Fruit fly (Drosophila melanogaster) whole organism, embryonic: ENCODE results near the gene CG4949.
A peak's percentile ranks its signal among the peaks of the same experiment; 100 is the strongest.

ENCODE experiments used
- Adf1 ChIP-seq: fragments of 200-800 bp; sonication (Bioruptor generic); IDR thresholded peaks from 2 replicates; pipeline ENCODE4 v1.3.6; 2022; ENCODE audit warnings: missing biosample characterization, missing genetic modification characterization
- BEAF-32 ChIP-seq: fragments of 200-800 bp; sonication (Bioruptor generic); optimal IDR thresholded peaks from 3 replicates; lab custom pipeline; 2017; ENCODE audit warnings: missing biosample characterization, missing genetic modification characterization, mild to moderate bottlenecking, moderate library complexity, missing genetic modification reagents
- BtbVII ChIP-seq: fragments of 200-800 bp; sonication (Bioruptor generic); optimal IDR thresholded peaks from 3 replicates; lab custom pipeline; 2017; ENCODE audit warnings: missing biosample characterization, mild to moderate bottlenecking, missing genetic modification characterization
- C15 ChIP-seq: fragments of 200-800 bp; sonication (Bioruptor generic); IDR thresholded peaks from 3 replicates; pipeline ENCODE4 v1.3.6; 2022; ENCODE audit warnings: missing biosample characterization, missing genetic modification characterization
- CG10321 ChIP-seq: fragments of 200-800 bp; sonication (Bioruptor generic); IDR thresholded peaks from 2 replicates; pipeline ENCODE4 v1.3.6; 2022; ENCODE audit warnings: missing biosample characterization, missing genetic modification characterization
- CG11085 ChIP-seq: fragments of 200-800 bp; sonication (Bioruptor generic); IDR thresholded peaks from 2 replicates; pipeline ENCODE4 v1.3.6; 2022; ENCODE audit warnings: missing biosample characterization, missing genetic modification characterization
- CG11723 ChIP-seq: fragments of 200-800 bp; sonication (Bioruptor generic); optimal IDR thresholded peaks from 2 replicates; lab custom pipeline; 2017; ENCODE audit warnings: missing biosample characterization, mild to moderate bottlenecking, missing genetic modification characterization
- CG12104 ChIP-seq: fragments of 200-800 bp; sonication (Bioruptor generic); optimal IDR thresholded peaks from 3 replicates; lab custom pipeline; 2016; ENCODE audit warnings: missing biosample characterization, missing genetic modification characterization
- CG14014 ChIP-seq: fragments of 200-800 bp; sonication (Bioruptor generic); IDR thresholded peaks from 2 replicates; pipeline ENCODE4 v1.3.6; 2022; ENCODE audit warnings: missing biosample characterization, missing genetic modification characterization
- CG17385 ChIP-seq: fragments of 200-800 bp; sonication (Bioruptor generic); optimal IDR thresholded peaks from 3 replicates; lab custom pipeline; 2018; ENCODE audit warnings: missing biosample characterization, mild to moderate bottlenecking, missing genetic modification characterization
- CG18011 ChIP-seq: fragments of 200-800 bp; sonication (Bioruptor generic); optimal IDR thresholded peaks from 2 replicates; lab custom pipeline; 2017; ENCODE audit warnings: missing biosample characterization, missing genetic modification characterization, mild to moderate bottlenecking, moderate library complexity, missing genotype
- CG1832 ChIP-seq: fragments of 200-800 bp; sonication (Bioruptor generic); optimal IDR thresholded peaks from 2 replicates; lab custom pipeline; 2017; ENCODE audit warnings: missing biosample characterization, mild to moderate bottlenecking, missing genetic modification characterization, inconsistent platforms
- CG4282 ChIP-seq: fragments of 200-800 bp; sonication (Bioruptor generic); optimal IDR thresholded peaks from 2 replicates; lab custom pipeline; 2016; ENCODE audit warnings: missing biosample characterization, missing genetic modification characterization
- CG4328 ChIP-seq: fragments of 200-800 bp; sonication (Bioruptor generic); optimal IDR thresholded peaks from 3 replicates; lab custom pipeline; 2017; ENCODE audit warnings: missing biosample characterization, missing genetic modification reagents, missing genetic modification characterization
- CG6654 ChIP-seq: fragments of 200-800 bp; sonication (Bioruptor generic); optimal IDR thresholded peaks from 2 replicates; lab custom pipeline; 2017; ENCODE audit warnings: missing biosample characterization, mild to moderate bottlenecking, missing genetic modification characterization
- CG9876 ChIP-seq: fragments of 200-800 bp; sonication (Bioruptor generic); optimal IDR thresholded peaks from 2 replicates; lab custom pipeline; 2016; ENCODE audit warnings: missing biosample characterization, missing genetic modification characterization
- D19B ChIP-seq: fragments of 200-800 bp; sonication (Bioruptor generic); optimal IDR thresholded peaks from 2 replicates; lab custom pipeline; 2017; ENCODE audit warnings: missing biosample characterization, mild to moderate bottlenecking, missing genetic modification characterization
- Dfd ChIP-seq, 2 experiments: fragments of >200 bp; optimal IDR thresholded peaks; 2 replicates each; lab custom pipeline; 2017; ENCODE audit warnings: missing biosample characterization in 2 of 2, missing genetic modification characterization in 2 of 2
- Dip3 ChIP-seq: fragments of 200-800 bp; sonication (Bioruptor generic); optimal IDR thresholded peaks from 3 replicates; lab custom pipeline; 2016; ENCODE audit warnings: missing biosample characterization, missing genetic modification characterization
- Dll ChIP-seq: fragments of 200-800 bp; sonication (Bioruptor generic); IDR thresholded peaks from 4 replicates; pipeline ENCODE4 v1.3.6; 2022; ENCODE audit warnings: missing biosample characterization, missing genetic modification characterization; ENCODE audit not compliant: partially characterized antibody
- Dref ChIP-seq: fragments of 200-800 bp; sonication (Bioruptor generic); IDR thresholded peaks from 2 replicates; pipeline ENCODE4 v1.3.6; 2022; ENCODE audit warnings: missing biosample characterization, missing genetic modification characterization
- Gug ChIP-seq: fragments of 200-800 bp; sonication (Bioruptor generic); IDR thresholded peaks from 4 replicates; pipeline ENCODE4 v1.3.6; 2022; ENCODE audit warnings: missing biosample characterization, missing genetic modification characterization
- HLH54F ChIP-seq: fragments of 200-800 bp; sonication (Bioruptor generic); optimal IDR thresholded peaks from 3 replicates; lab custom pipeline; 2016; ENCODE audit warnings: missing biosample characterization, missing genetic modification characterization
- Med ChIP-seq: fragments of 200-800 bp; sonication (Bioruptor generic); peaks from one replicate; lab custom pipeline; 2016; ENCODE audit warnings: missing biosample characterization, missing genetic modification characterization, mild to moderate bottlenecking, inconsistent platforms, moderate library complexity
- Mes4 ChIP-seq: fragments of 200-800 bp; sonication (Bioruptor generic); optimal IDR thresholded peaks from 2 replicates; lab custom pipeline; 2016; ENCODE audit warnings: missing biosample characterization, missing genetic modification characterization
- Oaz ChIP-seq: fragments of 200-800 bp; sonication (Bioruptor generic); IDR thresholded peaks from 2 replicates; pipeline ENCODE4 v1.3.6; 2022; ENCODE audit warnings: missing biosample characterization, missing genetic modification characterization
- Sox102F ChIP-seq: fragments of 200-800 bp; sonication (Bioruptor generic); optimal IDR thresholded peaks from 2 replicates; lab custom pipeline; 2018; ENCODE audit warnings: missing biosample characterization, mild to moderate bottlenecking, missing genetic modification characterization, moderate library complexity
- Stat92E ChIP-seq, 3 experiments: fragments of >200 bp in 2 of 3; fragments of 200-800 bp in 1 of 3; sonication (Bioruptor generic) in 1 of 3; optimal IDR thresholded peaks; 2 replicates each; lab custom pipeline; 2017 to 2019; ENCODE audit warnings: missing biosample characterization in 3 of 3, missing genetic modification characterization in 3 of 3, mild to moderate bottlenecking in 1 of 3, moderate library complexity in 1 of 3
- Trl ChIP-seq, 3 experiments: fragments of >200 bp in 2 of 3; fragments of 200-800 bp in 1 of 3; sonication (Bioruptor generic) in 1 of 3; optimal IDR thresholded peaks; 2 replicates in 1 of 3; 3 replicates in 2 of 3; lab custom pipeline; 2016 to 2017; ENCODE audit warnings: missing biosample characterization in 1 of 3, missing genetic modification characterization in 1 of 3
- amos ChIP-seq: fragments of 200-800 bp; sonication (Bioruptor generic); IDR thresholded peaks from 2 replicates; pipeline ENCODE4 v1.3.6; 2022; ENCODE audit warnings: missing biosample characterization, missing genetic modification characterization; ENCODE audit not compliant: partially characterized antibody
- corto ChIP-seq: fragments of 200-800 bp; sonication (Bioruptor generic); optimal IDR thresholded peaks from 2 replicates; lab custom pipeline; 2016; ENCODE audit warnings: missing biosample characterization, mild to moderate bottlenecking, missing genetic modification characterization, moderate library complexity
- crol ChIP-seq: fragments of 200-800 bp; sonication (Bioruptor generic); IDR thresholded peaks from 2 replicates; pipeline ENCODE4 v1.3.6; 2022; ENCODE audit warnings: missing biosample characterization, missing genetic modification characterization
- dimm ChIP-seq: fragments of 200-800 bp; sonication (Bioruptor generic); IDR thresholded peaks from 2 replicates; pipeline ENCODE4 v1.3.6; 2022; ENCODE audit warnings: missing biosample characterization, missing genetic modification characterization
- dm ChIP-seq: fragments of 200-800 bp; sonication (Bioruptor generic); optimal IDR thresholded peaks from 3 replicates; lab custom pipeline; 2016; ENCODE audit warnings: missing biosample characterization, missing genetic modification characterization
- emc ChIP-seq: fragments of 200-800 bp; sonication (Bioruptor generic); optimal IDR thresholded peaks from 2 replicates; lab custom pipeline; 2016; ENCODE audit warnings: missing biosample characterization, missing genetic modification characterization
- esg ChIP-seq: fragments of 200-800 bp; sonication (Bioruptor generic); conservative IDR thresholded peaks from 2 replicates; pipeline ENCODE4 v1.3.6; 2022; ENCODE audit warnings: missing biosample characterization, missing genetic modification characterization
- fd96Cb ChIP-seq: fragments of 200-800 bp; sonication (Bioruptor generic); optimal IDR thresholded peaks from 2 replicates; lab custom pipeline; 2018; ENCODE audit warnings: missing biosample characterization, mild to moderate bottlenecking, missing genetic modification characterization, moderate library complexity
- gcm ChIP-seq: fragments of 200-800 bp; sonication (Bioruptor generic); optimal IDR thresholded peaks from 2 replicates; lab custom pipeline; 2019; ENCODE audit warnings: missing biosample characterization, mild to moderate bottlenecking, missing genetic modification characterization, moderate library complexity
- grau ChIP-seq: fragments of 200-800 bp; optimal IDR thresholded peaks from 3 replicates; lab custom pipeline; 2019; ENCODE audit warnings: missing biosample characterization, mild to moderate bottlenecking, missing genetic modification characterization, moderate library complexity
- her ChIP-seq: fragments of 200-800 bp; sonication (Bioruptor generic); optimal IDR thresholded peaks from 2 replicates; lab custom pipeline; 2016; ENCODE audit warnings: missing biosample characterization, missing genetic modification characterization
- klu ChIP-seq: fragments of 200-800 bp; sonication (Bioruptor generic); IDR thresholded peaks from 2 replicates; pipeline ENCODE4 v1.3.6; 2022; ENCODE audit warnings: missing biosample characterization, missing genetic modification characterization
- nerfin-1 ChIP-seq: fragments of 200-800 bp; sonication (Bioruptor generic); optimal IDR thresholded peaks from 3 replicates; lab custom pipeline; 2019; ENCODE audit warnings: missing biosample characterization, mild to moderate bottlenecking, missing genetic modification characterization, moderate library complexity
- sqz ChIP-seq: fragments of 200-800 bp; sonication (Bioruptor generic); optimal IDR thresholded peaks from 3 replicates; lab custom pipeline; 2018; ENCODE audit warnings: missing biosample characterization, mild to moderate bottlenecking, missing genetic modification characterization
- ssp ChIP-seq: fragments of 200-800 bp; sonication (Bioruptor generic); IDR thresholded peaks from 2 replicates; pipeline ENCODE4 v1.3.6; 2022; ENCODE audit warnings: missing biosample characterization, missing genetic modification characterization
- trh ChIP-seq: fragments of 200-800 bp; sonication (Bioruptor generic); optimal IDR thresholded peaks from 2 replicates; lab custom pipeline; 2016; ENCODE audit warnings: missing biosample characterization, missing genetic modification characterization
- usp ChIP-seq: fragments of >200 bp; optimal IDR thresholded peaks from 2 replicates; lab custom pipeline; 2017; ENCODE audit warnings: missing biosample characterization, missing genetic modification characterization
- vfl ChIP-seq: fragments of 200-800 bp; sonication (Bioruptor generic); optimal IDR thresholded peaks from 2 replicates; lab custom pipeline; 2016; ENCODE audit warnings: missing biosample characterization, missing genetic modification characterization

The CG4949 gene

dm6 chrX:17076449-17077289, 2.0 kb upstream of the CG4949 start:
- TF ChIP-seq Gug (GFP tag; lab: Robert Waterston, UW) (no peak), Dfd (GFP tag; optimal IDR thresholded peaks at IDR 0.05; lab: Kevin White, UChicago) (peak in 1 of 2 experiments; percentile 61), Med (peak; percentile 68), vfl (no peak), BtbVII (GFP tag; lab: Kevin White, UChicago) (no peak), gcm (GFP tag; lab: Kevin White, UChicago) (no peak), CG11723 (GFP tag; lab: Kevin White, UChicago) (no peak), sqz (GFP tag; lab: Kevin White, UChicago) (peak; percentile 57), CG4282 (GFP tag; lab: Kevin White, UChicago) (no peak), Dip3 (GFP tag; lab: Kevin White, UChicago) (no peak), dm (GFP tag; lab: Kevin White, UChicago) (no peak), fd96Cb (no peak), usp (no peak), CG17385 (GFP tag; lab: Kevin White, UChicago) (peak; percentile 96), her (GFP tag; lab: Kevin White, UChicago) (no peak), CG1832 (GFP tag; lab: Kevin White, UChicago) (peak; percentile 1), C15 (GFP tag; lab: Robert Waterston, UW) (no peak), CG12104 (GFP tag; lab: Kevin White, UChicago) (no peak), D19B (GFP tag; lab: Kevin White, UChicago) (no peak), Adf1 (GFP tag; lab: Robert Waterston, UW) (peak; percentile 65), amos (GFP tag; lab: Robert Waterston, UW) (no peak), BEAF-32 (GFP tag; lab: Kevin White, UChicago) (no peak), CG4328 (GFP tag; lab: Kevin White, UChicago) (no peak), grau (no peak), dimm (GFP tag; lab: Robert Waterston, UW) (no peak), Oaz (GFP tag; lab: Robert Waterston, UW) (no peak), klu (GFP tag; lab: Robert Waterston, UW) (no peak), CG14014 (GFP tag; lab: Robert Waterston, UW) (no peak), ssp (no peak), crol (peak; percentile 54), Trl (optimal IDR thresholded peaks at IDR 0.05; lab: Kevin White, UChicago) (peak in 1 of 2 experiments; percentile 16), Trl (GFP tag; optimal IDR thresholded peaks at IDR 0.05; lab: Kevin White, UChicago) (no peak), HLH54F (GFP tag; lab: Kevin White, UChicago) (no peak), esg (GFP tag; lab: Robert Waterston, UW) (no peak), CG18011 (GFP tag; lab: Kevin White, UChicago) (no peak), trh (no peak), CG9876 (no peak), Mes4 (GFP tag; lab: Kevin White, UChicago) (no peak), nerfin-1 (no peak), Sox102F (no peak), CG6654 (GFP tag; lab: Kevin White, UChicago) (no peak), Dll (no peak), CG10321 (GFP tag; lab: Robert Waterston, UW) (peak; percentile 63; the same call in 1 of the 2 replicates), Stat92E (GFP tag; optimal IDR thresholded peaks at IDR 0.05; lab: Kevin White, UChicago) (peak in 1 of 3 experiments; percentile 50), corto (GFP tag; lab: Kevin White, UChicago) (no peak), CG11085 (GFP tag; lab: Robert Waterston, UW) (no peak), emc (GFP tag; lab: Kevin White, UChicago) (no peak), Dref (GFP tag; lab: Robert Waterston, UW) (no peak)
